Worm (Caenorhabditis elegans) whole organism, L4/young adult: ENCODE data around the gene F08C6.18.

ENCODE experiments used
- W03F9.2 ChIP-seq: fragments of 150-350 bp; optimal IDR thresholded peaks from 2 replicates; lab custom pipeline; 2014; ENCODE audit warnings: missing biosample characterization, missing genetic modification characterization
- dao-5 ChIP-seq: sonication (generic microtip); optimal IDR thresholded peaks from 2 replicates; lab custom pipeline; 2016; ENCODE audit warnings: missing genotype, missing genetic modification characterization, moderate library complexity, missing compliant biosample characterization
- him-1 ChIP-seq: sonication (generic microtip); optimal IDR thresholded peaks from 2 replicates; lab custom pipeline; 2016; ENCODE audit warnings: missing genotype, missing genetic modification reagents, missing genetic modification characterization, missing compliant biosample characterization

F08C6.18 gene

DNA sequence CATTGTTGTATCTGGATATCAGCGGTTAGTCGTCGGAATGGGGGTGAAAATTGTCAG, at the start of gene F08C6.18, which contains the start of gene unc-98:
F08C6.18 (minus strand) TSS at position 57 of the 57 bp plus-strand sequence.
unc-98 (minus strand) TSS at position 48 of the 57 bp plus-strand sequence.
- TF ChIP-seq dao-5 (tag; lab: Kevin White, UChicago): no peak
- TF ChIP-seq W03F9.2 (tag; lab: Kevin White, UChicago): no peak
- no peak for TF ChIP-seq him-1 (tag; lab: Kevin White, UChicago)

DNA sequence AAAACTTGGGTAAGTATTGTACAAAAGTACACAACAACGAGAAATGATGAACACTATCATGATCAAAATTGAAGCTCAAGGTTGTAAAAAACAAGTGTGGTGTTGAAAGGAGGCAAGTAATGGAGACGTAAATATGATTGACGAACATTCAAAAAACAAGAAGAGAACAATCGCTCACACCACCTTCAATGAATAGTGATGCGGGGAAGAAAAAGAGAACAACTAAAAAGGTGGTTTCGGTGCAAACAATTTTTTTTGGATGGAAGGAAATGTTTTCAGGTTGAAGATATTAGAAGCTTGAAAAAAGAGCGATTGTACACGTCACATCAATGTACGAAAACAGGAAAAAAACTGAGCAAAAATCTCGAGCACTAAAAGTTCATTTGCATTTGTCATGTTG, 41.0 kb upstream of the F08C6.18 start:
- no peak for TF ChIP-seq him-1 (tag; lab: Kevin White, UChicago)
- TF ChIP-seq W03F9.2 (tag; lab: Kevin White, UChicago): no peak
- no peak for TF ChIP-seq dao-5 (tag; lab: Kevin White, UChicago)

- TF ChIP-seq W03F9.2 (tag; lab: Kevin White, UChicago): no peak
- TF ChIP-seq him-1 (tag; lab: Kevin White, UChicago): no peak
- no peak for TF ChIP-seq dao-5 (tag; lab: Kevin White, UChicago)
Observed at ce11 chrX:7607982-7608381, 34.6 kb upstream of the F08C6.18 start, which contains the start of gene twk-17. Gene twk-17, minus strand, starts transcription at chrX:7608082.

DNA sequence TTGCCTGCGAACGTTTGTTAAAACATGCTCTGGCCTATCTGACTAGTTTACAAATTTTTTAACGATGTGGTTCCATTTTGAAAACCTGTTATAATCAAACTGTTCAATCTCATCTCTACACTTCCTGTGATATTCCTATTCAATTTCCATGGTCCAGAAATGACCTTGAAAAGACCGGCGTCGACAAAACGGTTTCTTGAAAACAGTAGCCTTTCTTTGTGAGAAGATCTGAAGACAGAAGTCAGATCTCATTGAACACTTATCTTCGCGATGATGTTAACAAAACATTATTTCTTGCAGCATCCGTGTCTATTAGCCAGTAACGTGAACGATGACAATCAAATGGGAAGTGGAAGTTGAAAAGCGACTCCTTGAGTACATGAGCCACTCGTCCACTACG, 23.2 kb upstream of the F08C6.18 start, which contains the start of gene C44E12.1:
C44E12.1 (plus strand) TSS at position 301 of the 400 bp plus-strand sequence.
- TF ChIP-seq him-1 (tag; lab: Kevin White, UChicago): no peak
- no peak for TF ChIP-seq dao-5 (tag; lab: Kevin White, UChicago)
- no peak for TF ChIP-seq W03F9.2 (tag; lab: Kevin White, UChicago)

DNA sequence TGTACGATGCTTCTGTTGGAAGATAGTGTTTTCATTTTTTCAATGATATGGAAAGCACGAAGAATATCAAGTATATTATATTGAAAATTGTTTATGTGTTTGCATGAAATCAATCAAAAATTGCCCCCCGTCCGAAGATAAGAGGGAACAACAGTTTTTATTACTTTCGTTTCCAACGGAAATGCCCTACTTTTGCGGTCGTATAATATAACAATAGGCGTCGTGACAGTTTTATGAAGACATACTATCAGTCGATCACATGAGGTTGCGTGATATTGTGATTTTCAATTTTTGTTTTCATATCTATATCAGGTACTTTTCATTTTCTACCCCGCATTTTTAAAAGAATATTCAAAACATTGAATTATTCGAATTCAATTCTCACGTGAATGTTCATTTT, 22.6 kb upstream of the F08C6.18 start:
- no peak for TF ChIP-seq dao-5 (tag; lab: Kevin White, UChicago)
- TF ChIP-seq W03F9.2 (tag; lab: Kevin White, UChicago): no peak
- no peak for TF ChIP-seq him-1 (tag; lab: Kevin White, UChicago)

DNA sequence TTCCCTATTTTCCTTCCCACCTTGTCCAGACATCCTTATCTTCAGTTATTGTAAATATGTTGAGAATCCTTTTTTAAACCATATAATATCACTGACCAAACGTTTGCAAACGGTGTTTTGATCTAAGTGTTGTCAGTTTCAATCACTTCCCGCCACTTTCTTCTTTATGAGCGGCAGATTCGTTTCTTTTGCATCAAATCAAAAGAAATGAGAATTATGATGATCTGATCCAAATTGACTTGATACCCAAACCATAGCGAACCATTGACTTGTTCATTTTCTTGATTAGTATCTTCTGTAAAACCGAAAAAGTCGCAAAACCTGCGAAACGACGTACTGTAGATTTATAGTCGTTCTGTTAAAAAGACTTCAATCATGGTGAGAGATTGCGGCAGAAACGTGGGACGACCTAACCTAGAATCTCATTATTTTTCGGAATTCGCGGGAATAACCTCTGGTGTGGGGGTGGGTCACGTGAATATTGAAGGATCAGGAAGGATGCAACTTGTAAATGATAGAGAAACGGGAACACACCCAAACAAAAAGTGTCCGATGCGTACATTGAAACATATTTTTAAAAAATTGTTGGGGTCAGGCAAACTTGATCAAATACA, 20.6 kb upstream of the F08C6.18 start:
- TF ChIP-seq dao-5 (tag; lab: Kevin White, UChicago) (no peak), him-1 (tag; lab: Kevin White, UChicago) (no peak), W03F9.2 (tag; lab: Kevin White, UChicago) (no peak)

DNA sequence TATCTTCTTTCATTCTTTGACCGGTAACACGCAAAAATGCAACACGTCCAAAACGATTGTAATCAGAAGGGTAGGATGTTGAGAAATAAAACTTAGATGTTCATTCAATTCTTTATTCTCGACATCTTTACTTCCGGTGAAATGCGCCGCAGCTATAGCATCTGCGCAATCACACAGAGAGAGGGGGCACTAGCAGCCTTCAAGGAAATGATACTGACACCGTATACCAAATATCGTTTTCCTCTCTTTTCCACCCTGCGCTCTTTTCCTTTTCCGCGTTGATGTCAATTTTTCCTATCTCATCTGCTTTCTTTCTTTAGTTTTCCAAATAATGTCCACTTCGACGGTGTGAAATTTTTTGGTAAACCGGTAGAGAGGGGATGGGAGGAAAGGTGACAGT, 17.3 kb upstream of the F08C6.18 start:
- TF ChIP-seq him-1 (tag; lab: Kevin White, UChicago) (no peak), dao-5 (tag; lab: Kevin White, UChicago) (no peak), W03F9.2 (tag; lab: Kevin White, UChicago) (no peak)

- no peak for TF ChIP-seq him-1 (tag; lab: Kevin White, UChicago)
- no peak for TF ChIP-seq dao-5 (tag; lab: Kevin White, UChicago)
- TF ChIP-seq W03F9.2 (tag; lab: Kevin White, UChicago): no peak
Observed at ce11 chrX:7587741-7588235, 14.4 kb upstream of the F08C6.18 start.

DNA sequence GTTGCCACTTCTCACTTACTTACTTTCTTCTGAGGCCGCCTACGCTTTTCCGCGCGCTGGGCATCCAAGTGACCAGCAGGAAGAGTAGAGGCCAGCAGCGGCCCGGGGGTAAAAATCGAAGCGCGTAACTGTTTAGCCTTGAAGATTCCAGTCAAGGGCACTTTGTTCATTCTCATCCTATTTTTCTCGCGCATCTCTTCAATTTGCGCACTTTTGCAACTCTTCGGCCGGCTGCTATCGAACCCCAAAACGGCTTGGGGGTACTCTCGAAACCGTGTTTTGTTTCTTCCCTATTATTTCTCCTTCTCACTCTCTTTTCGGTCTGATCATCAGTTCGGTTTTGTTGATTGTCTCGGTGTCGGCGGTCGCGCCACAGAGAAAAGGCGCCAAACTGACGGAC, 13.2 kb upstream of the F08C6.18 start:
- TF ChIP-seq dao-5 (tag; lab: Kevin White, UChicago) (no peak), W03F9.2 (tag; lab: Kevin White, UChicago) (no peak), him-1 (tag; lab: Kevin White, UChicago) (no peak)

- TF ChIP-seq dao-5 (tag; lab: Kevin White, UChicago): no peak
- no peak for TF ChIP-seq W03F9.2 (tag; lab: Kevin White, UChicago)
- TF ChIP-seq him-1 (tag; lab: Kevin White, UChicago): no peak
Observed at ce11 chrX:7585610-7586259, 12.3 kb upstream of the F08C6.18 start, which contains the start of gene adt-2. Gene adt-2, plus strand, starts transcription at chrX:7586209.

DNA sequence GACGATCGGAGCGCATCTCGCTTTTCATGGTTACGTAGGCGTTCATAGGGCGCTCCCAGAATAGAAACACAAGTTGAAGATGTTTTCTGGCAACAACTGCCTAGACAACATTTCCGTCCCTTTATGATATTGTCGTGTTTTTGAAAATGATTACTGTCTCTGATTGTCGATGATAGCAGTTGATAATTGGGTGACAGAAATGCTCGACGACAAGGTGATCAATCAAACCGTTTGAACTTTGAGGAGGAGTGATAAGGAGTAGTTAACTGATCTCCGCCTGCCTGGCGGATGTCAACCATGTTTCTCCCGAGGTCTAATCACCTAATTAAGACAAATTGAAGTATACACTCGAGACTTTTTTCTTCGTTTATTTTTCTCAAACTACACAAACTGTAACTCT, 10.5 kb upstream of the F08C6.18 start:
- TF ChIP-seq dao-5 (tag; lab: Kevin White, UChicago) (no peak), W03F9.2 (tag; lab: Kevin White, UChicago) (no peak), him-1 (tag; lab: Kevin White, UChicago) (no peak)

DNA sequence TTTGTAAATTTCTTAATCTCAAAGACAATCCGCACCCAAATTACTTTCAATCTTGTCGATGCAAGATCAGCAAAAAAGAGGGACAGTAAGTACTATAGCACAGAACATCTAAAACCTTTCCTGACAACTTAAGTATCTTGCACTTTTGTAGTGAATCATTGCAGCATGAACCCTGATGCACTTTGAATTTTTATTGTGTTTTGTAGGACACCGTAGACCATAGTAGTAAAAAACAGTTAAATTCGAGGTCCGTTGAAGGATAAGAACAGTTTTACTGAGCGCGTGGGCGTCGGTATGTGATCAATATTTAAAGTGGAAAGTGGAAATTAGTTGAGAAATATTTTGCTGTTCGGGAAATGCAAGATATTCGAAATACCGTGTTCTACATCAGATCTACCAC, 8.8 kb upstream of the F08C6.18 start:
- TF ChIP-seq dao-5 (tag; lab: Kevin White, UChicago) (no peak), W03F9.2 (tag; lab: Kevin White, UChicago) (no peak)

DNA sequence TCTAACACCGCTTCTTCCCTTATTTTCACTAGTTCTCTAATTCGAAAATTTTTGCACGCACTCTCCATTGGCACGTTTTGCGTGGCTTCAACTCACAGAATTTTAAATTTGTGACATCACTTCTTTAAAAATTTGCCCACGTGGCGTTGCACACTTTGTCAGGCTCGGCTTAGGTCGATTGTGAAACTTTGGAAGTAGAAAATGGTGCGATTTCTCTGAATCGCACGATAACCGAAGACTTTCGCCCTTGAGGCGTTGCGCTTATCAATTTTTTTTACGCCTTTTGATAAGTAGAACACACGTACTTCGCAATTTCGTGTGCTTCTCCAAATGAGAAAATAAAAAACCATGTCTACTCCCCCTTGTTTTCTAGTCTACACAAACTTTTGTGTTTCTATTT, 4.9 kb upstream of the F08C6.18 start:
- no peak for TF ChIP-seq dao-5 (tag; lab: Kevin White, UChicago)
- no peak for TF ChIP-seq W03F9.2 (tag; lab: Kevin White, UChicago)
- no peak for TF ChIP-seq him-1 (tag; lab: Kevin White, UChicago)
